Fruit fly (Drosophila melanogaster): Measurements from ENCODE around the gene Rpn1.

dm6 chr3L:19902560-19903399, 12.1 kb upstream of the Rpn1 start:
- no peak for TF ChIP-seq CTCF (optimal IDR thresholded peaks at IDR 0.05)
- TF ChIP-seq CG8478 (optimal IDR thresholded peaks at IDR 0.05), result no peak

Measured in S2 (cell line).